Fruit fly (Drosophila melanogaster) whole organism, pupa: ENCODE measurements around the gene SMC3.
A peak's percentile ranks its signal among the peaks of the same experiment; 100 is the strongest.

Source experiments
- CG10348 ChIP-seq: fragments of 200-800 bp; sonication (Bioruptor generic); IDR thresholded peaks from 2 replicates; pipeline ENCODE4 v1.3.6; 2022; ENCODE audit warnings: missing biosample characterization, missing genetic modification characterization
- CG12605 ChIP-seq: fragments of 200-800 bp; sonication (Bioruptor generic); IDR thresholded peaks from 2 replicates; pipeline ENCODE4 v1.3.6; 2022; ENCODE audit warnings: missing biosample characterization, missing genetic modification characterization
- CG13204 ChIP-seq: fragments of 200-800 bp; sonication (Bioruptor generic); optimal IDR thresholded peaks from 2 replicates; lab custom pipeline; 2018; ENCODE audit warnings: missing biosample characterization, mild to moderate bottlenecking, missing genetic modification characterization, moderate library complexity
- CG14655 ChIP-seq: fragments of 200-800 bp; sonication (Bioruptor generic); optimal IDR thresholded peaks from 3 replicates; lab custom pipeline; 2017; ENCODE audit warnings: mild to moderate bottlenecking, missing biosample characterization, missing genetic modification reagents, missing genetic modification characterization
- CG15710 ChIP-seq: fragments of 200-800 bp; sonication (Bioruptor generic); optimal IDR thresholded peaks from 2 replicates; lab custom pipeline; 2018; ENCODE audit warnings: missing biosample characterization, mild to moderate bottlenecking, missing genetic modification characterization, moderate library complexity
- CG17806 ChIP-seq: fragments of 200-800 bp; sonication (Bioruptor generic); optimal IDR thresholded peaks from 2 replicates; lab custom pipeline; 2018; ENCODE audit warnings: missing biosample characterization, mild to moderate bottlenecking, missing genetic modification characterization, moderate library complexity
- CG32121 ChIP-seq: fragments of 200-800 bp; sonication (Bioruptor generic); IDR thresholded peaks from 2 replicates; pipeline ENCODE4 v1.3.6; 2022; ENCODE audit warnings: missing biosample characterization, missing genetic modification characterization
- CG34367 ChIP-seq: fragments of 200-800 bp; sonication (Bioruptor generic); optimal IDR thresholded peaks from 2 replicates; lab custom pipeline; 2018; ENCODE audit warnings: missing biosample characterization, mild to moderate bottlenecking, missing genetic modification characterization
- CG4496 ChIP-seq: fragments of 200-800 bp; sonication (Bioruptor generic); IDR thresholded peaks from 3 replicates; pipeline ENCODE4 v1.3.6; 2022; ENCODE audit warnings: missing biosample characterization, missing genetic modification characterization
- CG8159 ChIP-seq: fragments of 200-800 bp; sonication (Bioruptor generic); optimal IDR thresholded peaks from 3 replicates; lab custom pipeline; 2018; ENCODE audit warnings: missing biosample characterization, mild to moderate bottlenecking, missing genetic modification characterization, moderate library complexity
- CG8301 ChIP-seq: fragments of 200-800 bp; sonication (Bioruptor generic); optimal IDR thresholded peaks from 2 replicates; lab custom pipeline; 2018; ENCODE audit warnings: missing biosample characterization, mild to moderate bottlenecking, missing genetic modification characterization
- CG9948 ChIP-seq: fragments of 200-800 bp; sonication (Bioruptor generic); optimal IDR thresholded peaks from 2 replicates; lab custom pipeline; 2018; ENCODE audit warnings: missing biosample characterization, mild to moderate bottlenecking, missing genetic modification characterization, moderate library complexity
- D1 ChIP-seq: fragments of 200-800 bp; sonication (Bioruptor generic); optimal IDR thresholded peaks from 2 replicates; lab custom pipeline; 2018; ENCODE audit warnings: missing biosample characterization, mild to moderate bottlenecking, missing genetic modification characterization, moderate library complexity
- EcR ChIP-seq: fragments of 200-800 bp; sonication (Bioruptor generic); optimal IDR thresholded peaks from 3 replicates; lab custom pipeline; 2019; ENCODE audit warnings: missing biosample characterization, missing genetic modification characterization, mild to moderate bottlenecking, moderate library complexity, missing genetic modification reagents
- Ets98B ChIP-seq: fragments of 200-800 bp; sonication (Bioruptor generic); IDR thresholded peaks from 2 replicates; pipeline ENCODE4 v1.3.6; 2022; ENCODE audit warnings: missing biosample characterization, missing genetic modification characterization
- Pif1A ChIP-seq: fragments of 200-800 bp; sonication (Bioruptor generic); optimal IDR thresholded peaks from 3 replicates; lab custom pipeline; 2016; ENCODE audit warnings: missing biosample characterization, missing genetic modification characterization
- Pif1B ChIP-seq: fragments of 200-800 bp; sonication (Bioruptor generic); optimal IDR thresholded peaks from 3 replicates; lab custom pipeline; 2016; ENCODE audit warnings: missing biosample characterization, missing genetic modification characterization
- Snoo ChIP-seq: fragments of 200-800 bp; sonication (Bioruptor generic); optimal IDR thresholded peaks from 3 replicates; lab custom pipeline; 2017; ENCODE audit warnings: missing biosample characterization, mild to moderate bottlenecking, missing genetic modification characterization, inconsistent platforms
- fd96Ca ChIP-seq: fragments of 200-800 bp; sonication (Bioruptor generic); IDR thresholded peaks from 3 replicates; pipeline ENCODE4 v1.3.6; 2022; ENCODE audit warnings: missing biosample characterization, missing genetic modification characterization
- gl ChIP-seq: fragments of 200-800 bp; sonication (Bioruptor generic); optimal IDR thresholded peaks from 2 replicates; lab custom pipeline; 2018; ENCODE audit warnings: missing biosample characterization, mild to moderate bottlenecking, missing genetic modification characterization
- rn ChIP-seq: fragments of 200-800 bp; sonication (Bioruptor generic); IDR thresholded peaks from 2 replicates; pipeline ENCODE4 v1.3.6; 2022; ENCODE audit warnings: missing biosample characterization, missing genetic modification characterization

Gene SMC3

DNA sequence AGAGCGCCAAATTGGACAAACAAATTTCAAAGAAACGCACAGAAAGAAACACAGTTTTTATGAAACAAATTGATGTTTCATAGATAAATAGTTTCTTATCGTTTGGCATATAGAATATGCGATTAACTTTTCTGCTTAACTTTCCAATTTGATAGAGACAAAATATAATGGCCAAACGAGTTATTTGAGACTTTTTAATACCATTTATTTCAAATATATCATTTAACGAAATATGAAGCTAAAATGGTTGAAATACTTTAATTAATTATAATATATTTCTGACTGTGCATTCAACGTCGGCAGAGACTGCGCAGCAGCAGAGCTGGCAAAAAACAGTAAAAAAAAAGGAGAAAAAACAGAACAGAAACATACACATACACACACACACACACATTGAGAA is 7.7 kb downstream of the SMC3 start:
- no peak for TF ChIP-seq fd96Ca (GFP tag; lab: Robert Waterston, UW)
- TF ChIP-seq CG15710 (tag; lab: Kevin White, UChicago) = peak; percentile 9
- TF ChIP-seq rn = no peak
- TF ChIP-seq CG32121 = peak; percentile 67
- TF ChIP-seq CG12605 = no peak
- peak; percentile 40 for TF ChIP-seq CG8159 (tag; lab: Kevin White, UChicago)
- no peak for TF ChIP-seq Ets98B (GFP tag; lab: Robert Waterston, UW)
- TF ChIP-seq CG4496 (GFP tag; lab: Robert Waterston, UW) = 0 out of 3 replicates have a peak, but pooled peaks have one; percentile 37
- no peak for TF ChIP-seq EcR (GFP tag; lab: Kevin White, UChicago)
- no peak for TF ChIP-seq CG10348
- peak; percentile 15 for TF ChIP-seq CG17806 (tag; lab: Kevin White, UChicago)
- TF ChIP-seq Pif1B (GFP tag; lab: Kevin White, UChicago) = peak; percentile 18
- no peak for TF ChIP-seq CG13204 (GFP tag; lab: Kevin White, UChicago)
- no peak for TF ChIP-seq D1
- TF ChIP-seq CG34367 = no peak
- TF ChIP-seq Snoo (tag; lab: Kevin White, UChicago) = no peak
- TF ChIP-seq CG8301 = peak; percentile 35
- no peak for TF ChIP-seq gl (tag; lab: Kevin White, UChicago)
- TF ChIP-seq CG14655 (GFP tag; lab: Kevin White, UChicago) = peak; percentile 43
- no peak for TF ChIP-seq Pif1A (GFP tag; lab: Kevin White, UChicago)
- peak; percentile 24 for TF ChIP-seq CG9948 (tag; lab: Kevin White, UChicago)

DNA sequence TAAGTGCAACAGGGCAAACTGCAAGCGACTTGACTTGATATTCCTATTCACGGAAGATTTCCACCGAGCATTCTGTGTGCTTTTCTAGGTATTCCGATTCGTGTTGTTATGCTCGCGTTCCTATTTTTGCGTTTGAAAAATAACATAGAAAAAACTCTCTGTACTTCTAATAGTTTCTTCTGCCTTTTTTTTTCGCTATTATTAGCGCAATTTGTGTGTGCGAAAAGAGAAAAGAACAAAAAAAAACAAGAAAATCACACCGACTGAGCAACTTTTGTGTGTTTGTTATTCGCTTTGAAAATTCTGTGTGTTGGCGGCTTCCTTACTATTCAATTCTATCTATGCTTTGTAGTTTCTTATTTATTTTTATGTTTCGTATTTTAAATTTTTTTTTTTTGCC is 9.5 kb downstream of the SMC3 start:
- no peak for TF ChIP-seq Pif1A (GFP tag; lab: Kevin White, UChicago)
- no peak for TF ChIP-seq fd96Ca (GFP tag; lab: Robert Waterston, UW)
- TF ChIP-seq CG14655 (GFP tag; lab: Kevin White, UChicago) = peak; percentile 42
- TF ChIP-seq CG12605 = peak; percentile 33; the same call in 1 of the 2 replicates
- no peak for TF ChIP-seq CG9948 (tag; lab: Kevin White, UChicago)
- peak; percentile 4 for TF ChIP-seq CG8301
- TF ChIP-seq CG32121 = peak; percentile 54; the same call in 1 of the 2 replicates
- no peak for TF ChIP-seq CG15710 (tag; lab: Kevin White, UChicago)
- peak; percentile 47 for TF ChIP-seq Ets98B (GFP tag; lab: Robert Waterston, UW)
- TF ChIP-seq, all 21 proteins: peak for 5

DNA sequence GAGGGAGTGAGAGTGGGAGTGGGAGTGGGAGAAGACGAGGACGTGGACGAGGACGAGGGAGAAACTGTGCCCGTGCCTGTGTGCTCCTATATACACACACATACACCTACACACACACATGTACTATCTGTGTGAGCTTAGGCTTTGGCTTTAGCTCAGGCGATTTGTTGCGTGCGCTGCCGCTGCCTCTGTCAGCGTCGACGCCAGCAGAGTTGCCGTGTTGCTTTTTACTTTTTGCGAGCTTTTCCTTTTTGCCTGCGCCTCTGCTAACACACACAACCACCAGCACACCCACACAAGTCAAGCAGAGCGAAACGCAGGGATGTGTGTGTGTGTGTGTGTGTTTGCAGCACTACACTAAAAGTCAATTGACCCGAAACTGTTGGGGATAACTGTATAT is 11.1 kb downstream of the SMC3 start:
- TF ChIP-seq Pif1A (GFP tag; lab: Kevin White, UChicago) (no peak), CG8301 (no peak), CG17806 (tag; lab: Kevin White, UChicago) (no peak), CG15710 (tag; lab: Kevin White, UChicago) (no peak), CG4496 (GFP tag; lab: Robert Waterston, UW) (0 out of 3 replicates have a peak, but pooled peaks have one; percentile 6)
- TF ChIP-seq, all 21 proteins: peak for 1

DNA sequence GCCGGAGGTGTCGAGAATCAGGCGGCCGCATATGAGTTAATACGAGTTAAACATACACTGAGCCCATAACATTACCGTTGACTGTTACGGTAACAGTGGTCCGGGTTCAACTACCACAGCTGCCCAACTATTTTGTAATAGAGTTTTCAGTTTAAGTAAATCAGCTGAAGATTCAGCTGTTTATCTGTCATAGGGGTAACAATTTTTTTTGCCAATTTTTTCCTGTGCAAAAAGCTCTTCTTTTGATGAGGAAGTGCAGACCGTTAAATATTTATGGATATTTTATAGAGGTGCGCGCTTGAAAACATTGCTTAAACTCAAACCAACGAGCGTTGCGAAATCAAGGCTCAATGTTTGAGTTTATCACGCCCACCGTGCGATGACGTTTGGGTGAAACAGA is 11.5 kb downstream of the SMC3 start:
- TF ChIP-seq CG8301 (no peak), CG14655 (GFP tag; lab: Kevin White, UChicago) (peak; percentile 29)

DNA sequence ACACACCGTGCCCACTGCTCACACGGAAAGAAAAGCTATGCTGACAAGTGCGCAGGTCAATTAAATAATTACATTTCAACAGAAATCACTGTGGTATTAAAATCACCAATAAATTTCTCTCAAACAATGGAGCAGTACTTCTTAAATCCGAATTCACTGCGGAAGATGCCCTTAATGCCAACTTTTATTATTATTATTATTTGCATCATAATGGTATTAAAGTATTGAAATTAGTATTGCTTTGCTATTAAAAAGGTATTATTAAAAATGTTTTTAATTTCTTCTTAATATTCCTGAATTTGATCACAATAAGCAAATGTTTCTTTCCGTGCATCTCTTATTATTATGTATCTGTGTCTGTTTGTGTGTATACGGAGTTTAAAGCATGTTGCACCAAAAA is 13.3 kb downstream of the SMC3 start:
- TF ChIP-seq CG17806 (tag; lab: Kevin White, UChicago) (peak; percentile 11), CG10348 (no peak), CG8301 (peak; percentile 8), rn (no peak), Pif1A (GFP tag; lab: Kevin White, UChicago) (no peak), CG9948 (tag; lab: Kevin White, UChicago) (peak; percentile 22), CG15710 (tag; lab: Kevin White, UChicago) (peak; percentile 26), gl (tag; lab: Kevin White, UChicago) (no peak), CG8159 (tag; lab: Kevin White, UChicago) (peak; percentile 48), D1 (no peak), CG14655 (GFP tag; lab: Kevin White, UChicago) (peak; percentile 23), Snoo (tag; lab: Kevin White, UChicago) (no peak)
- TF ChIP-seq, all 21 proteins: peak for 6

DNA sequence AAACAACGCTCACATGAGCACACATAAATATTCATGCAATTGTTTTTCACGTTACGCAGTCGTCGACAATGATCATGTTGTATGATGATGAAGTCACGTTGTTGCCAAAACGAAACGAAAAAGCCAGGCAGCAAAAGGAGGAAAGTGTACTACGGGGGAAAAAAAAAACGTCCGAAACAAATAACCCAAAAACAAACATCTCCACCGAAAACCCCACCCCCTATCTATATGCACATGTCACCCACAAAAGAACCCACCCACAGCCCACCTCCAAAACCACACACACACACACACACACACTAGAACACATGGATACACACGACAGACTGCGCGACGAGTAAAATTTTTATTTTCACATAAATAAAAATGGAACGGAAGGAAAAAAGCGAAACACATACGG is 18.1 kb downstream of the SMC3 start:
- TF ChIP-seq CG32121 (0 out of 2 replicates have a peak, but pooled peaks have one; percentile 12), D1 (no peak), CG10348 (no peak)

DNA sequence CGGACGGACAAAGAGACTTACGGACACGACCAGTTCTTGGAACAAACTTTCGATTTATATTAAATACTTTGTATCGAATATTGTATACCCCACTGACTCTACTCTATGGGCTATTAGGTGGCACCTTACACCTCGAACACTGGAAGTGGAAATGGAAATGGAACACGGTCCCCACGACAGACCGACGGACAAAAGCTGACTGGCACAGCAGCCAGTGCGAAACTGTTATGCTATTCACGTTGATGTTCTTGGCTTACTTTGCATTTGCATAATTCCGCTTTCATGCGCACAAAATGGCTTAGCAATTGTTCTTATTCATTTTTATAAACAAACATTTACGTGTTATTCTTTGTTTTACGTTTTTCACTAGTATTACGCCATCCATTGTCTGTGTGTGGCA is 19.1 kb downstream of the SMC3 start:
- TF ChIP-seq CG13204 (GFP tag; lab: Kevin White, UChicago) (no peak), CG32121 (no peak), Ets98B (GFP tag; lab: Robert Waterston, UW) (no peak), Pif1B (GFP tag; lab: Kevin White, UChicago) (no peak), CG17806 (tag; lab: Kevin White, UChicago) (no peak), Pif1A (GFP tag; lab: Kevin White, UChicago) (no peak), CG34367 (no peak), CG9948 (tag; lab: Kevin White, UChicago) (no peak), fd96Ca (GFP tag; lab: Robert Waterston, UW) (no peak), D1 (no peak), CG12605 (no peak), CG8301 (no peak), CG4496 (GFP tag; lab: Robert Waterston, UW) (no peak), rn (no peak)
- TF ChIP-seq, all 21 proteins: peak for 0
